Worm (Caenorhabditis elegans) whole organism, L1 larva: ENCODE measurements around the gene bath-15.

Experiments
- C16A3.4 ChIP-seq: fragments of 150-350 bp; optimal IDR thresholded peaks from 2 replicates; lab custom pipeline; 2014; ENCODE audit warnings: missing biosample characterization, missing genetic modification characterization
- C34B4.2 ChIP-seq: sonication (generic microtip); optimal IDR thresholded peaks from 2 replicates; lab custom pipeline; 2017; ENCODE audit warnings: mild to moderate bottlenecking, missing genetic modification characterization, missing compliant biosample characterization
- Y116A8C.19 ChIP-seq: sonication (generic microtip); optimal IDR thresholded peaks from 2 replicates; lab custom pipeline; 2016; ENCODE audit warnings: missing compliant biosample characterization, missing genetic modification characterization, borderline replicate concordance
- aha-1 ChIP-seq: fragments of 150-350 bp; optimal IDR thresholded peaks from 2 replicates; lab custom pipeline; 2014; ENCODE audit warnings: missing biosample characterization, missing genetic modification characterization
- alr-1 ChIP-seq: fragments of 200-800 bp; sonication (Bioruptor generic); optimal IDR thresholded peaks from 2 replicates; lab custom pipeline; 2018; ENCODE audit warnings: borderline replicate concordance, mild to moderate bottlenecking, missing genetic modification characterization, missing compliant biosample characterization
- aly-2 ChIP-seq: fragments of 150-350 bp; optimal IDR thresholded peaks from 2 replicates; lab custom pipeline; 2014; ENCODE audit warnings: missing biosample characterization, missing genetic modification characterization
- ama-1 ChIP-seq: fragments of 150-350 bp; optimal IDR thresholded peaks from 2 replicates; lab custom pipeline; 2014
- blmp-1 ChIP-seq: fragments of 150-350 bp; optimal IDR thresholded peaks from 2 replicates; lab custom pipeline; 2014; ENCODE audit warnings: missing biosample characterization, missing genetic modification characterization
- ceh-63 ChIP-seq: fragments of 200-800 bp; sonication (Bioruptor generic); optimal IDR thresholded peaks from 2 replicates; lab custom pipeline; 2018; ENCODE audit warnings: mild to moderate bottlenecking, missing genetic modification characterization, missing compliant biosample characterization
- ceh-8 ChIP-seq: fragments of 200-800 bp; sonication (Bioruptor generic); optimal IDR thresholded peaks from 2 replicates; lab custom pipeline; 2018; ENCODE audit warnings: mild to moderate bottlenecking, missing genetic modification characterization, moderate library complexity, missing compliant biosample characterization
- ceh-90 ChIP-seq: sonication (generic microtip); optimal IDR thresholded peaks from 2 replicates; lab custom pipeline; 2016; ENCODE audit warnings: missing genetic modification characterization, missing compliant biosample characterization
- dsc-1 ChIP-seq: sonication (generic microtip); optimal IDR thresholded peaks from 2 replicates; lab custom pipeline; 2016; ENCODE audit warnings: mild to moderate bottlenecking, missing genetic modification characterization, missing compliant biosample characterization
- egl-27 ChIP-seq, 2 experiments: fragments of 150-350 bp in 1 of 2; sonication (generic microtip); optimal IDR thresholded peaks; 3 replicates each; lab custom pipeline; 2017 to 2018; ENCODE audit warnings: missing biosample characterization in 2 of 2, missing genetic modification characterization in 2 of 2, missing genetic modification reagents in 2 of 2
- ets-5 ChIP-seq: fragments of 200-800 bp; sonication (Bioruptor generic); IDR thresholded peaks from 2 replicates; pipeline ENCODE4 v1.3.6; 2022; ENCODE audit warnings: missing genetic modification characterization, missing compliant biosample characterization
- fkh-8 ChIP-seq: sonication (generic microtip); optimal IDR thresholded peaks from 2 replicates; lab custom pipeline; 2016; ENCODE audit warnings: mild to moderate bottlenecking, missing genetic modification characterization, missing compliant biosample characterization
- fos-1 ChIP-seq: fragments of 150-350 bp; optimal IDR thresholded peaks from 2 replicates; lab custom pipeline; 2014; ENCODE audit warnings: missing biosample characterization, missing genetic modification characterization
- grh-1 ChIP-seq: fragments of 200-800 bp; sonication (Bioruptor generic); IDR thresholded peaks from 2 replicates; pipeline ENCODE4 v1.3.6; 2022; ENCODE audit warnings: missing genetic modification reagents, missing genetic modification characterization, missing compliant biosample characterization
- hlh-17 ChIP-seq: fragments of 200-800 bp; sonication (Bioruptor generic); optimal IDR thresholded peaks from 2 replicates; lab custom pipeline; 2018; ENCODE audit warnings: missing genetic modification characterization, mild to moderate bottlenecking, missing compliant biosample characterization, moderate library complexity, borderline replicate concordance
- hlh-4 ChIP-seq: sonication (generic microtip); optimal IDR thresholded peaks from 2 replicates; lab custom pipeline; 2016; ENCODE audit warnings: mild to moderate bottlenecking, missing genetic modification characterization, missing compliant biosample characterization
- hpl-2 ChIP-seq: fragments of 150-350 bp; optimal IDR thresholded peaks from 2 replicates; lab custom pipeline; 2014; ENCODE audit warnings: missing biosample characterization, missing genetic modification reagents, missing genetic modification characterization
- isw-1 ChIP-seq: fragments of 200-800 bp; sonication (Bioruptor generic); IDR thresholded peaks from 2 replicates; pipeline ENCODE4 v1.3.6; 2022; ENCODE audit warnings: missing genetic modification characterization, missing compliant biosample characterization
- lin-13 ChIP-seq: fragments of 150-350 bp; optimal IDR thresholded peaks from 2 replicates; lab custom pipeline; 2014; ENCODE audit warnings: missing biosample characterization, missing genetic modification reagents, missing genetic modification characterization
- lin-14 ChIP-seq: fragments of 200-800 bp; sonication (Bioruptor generic); optimal IDR thresholded peaks from 2 replicates; lab custom pipeline; 2018; ENCODE audit warnings: mild to moderate bottlenecking, missing genetic modification characterization, moderate library complexity, missing compliant biosample characterization
- lin-35 ChIP-seq, 2 experiments: fragments of 150-350 bp; optimal IDR thresholded peaks; 2 replicates each; lab custom pipeline; 2014; ENCODE audit warnings: missing biosample characterization in 2 of 2, missing genetic modification characterization in 2 of 2, missing genetic modification reagents in 2 of 2
- lir-3 ChIP-seq: sonication (generic microtip); optimal IDR thresholded peaks from 2 replicates; lab custom pipeline; 2016; ENCODE audit warnings: mild to moderate bottlenecking, missing genetic modification characterization, moderate library complexity, missing compliant biosample characterization; ENCODE audit not compliant: poor library complexity
- lsy-2 ChIP-seq, 2 experiments: fragments of 150-350 bp; optimal IDR thresholded peaks; 2 replicates each; lab custom pipeline; 2014; ENCODE audit warnings: missing biosample characterization in 2 of 2, missing genetic modification characterization in 2 of 2
- mdl-1 ChIP-seq, 2 experiments: fragments of 150-350 bp; optimal IDR thresholded peaks; 2 replicates each; lab custom pipeline; 2014 to 2017; ENCODE audit warnings: missing biosample characterization in 2 of 2, missing genetic modification characterization in 2 of 2, inconsistent platforms in 1 of 2
- mef-2 ChIP-seq: fragments of 150-350 bp; optimal IDR thresholded peaks from 2 replicates; lab custom pipeline; 2014; ENCODE audit warnings: missing biosample characterization, missing genetic modification characterization
- mep-1 ChIP-seq: fragments of 150-350 bp; optimal IDR thresholded peaks from 2 replicates; lab custom pipeline; 2014; ENCODE audit warnings: missing biosample characterization, missing genetic modification characterization
- nhr-11 ChIP-seq: fragments of 150-350 bp; optimal IDR thresholded peaks from 2 replicates; lab custom pipeline; 2014; ENCODE audit warnings: missing biosample characterization, missing genetic modification characterization
- nhr-12 ChIP-seq: sonication (generic microtip); optimal IDR thresholded peaks from 2 replicates; lab custom pipeline; 2017; ENCODE audit warnings: missing biosample characterization, missing genetic modification characterization
- nhr-28 ChIP-seq: fragments of 150-350 bp; optimal IDR thresholded peaks from 2 replicates; lab custom pipeline; 2014; ENCODE audit warnings: missing biosample characterization, missing genetic modification characterization
- nhr-71 ChIP-seq: sonication (generic microtip); optimal IDR thresholded peaks from 2 replicates; lab custom pipeline; 2016; ENCODE audit warnings: mild to moderate bottlenecking, missing genetic modification characterization, moderate library complexity, missing compliant biosample characterization
- nhr-76 ChIP-seq: sonication (generic microtip); optimal IDR thresholded peaks from 2 replicates; lab custom pipeline; 2017; ENCODE audit warnings: missing biosample characterization, missing genetic modification characterization
- nhr-90 ChIP-seq: sonication (generic microtip); optimal IDR thresholded peaks from 2 replicates; lab custom pipeline; 2016; ENCODE audit warnings: mild to moderate bottlenecking, missing genetic modification characterization, missing compliant biosample characterization; ENCODE audit not compliant: poor library complexity
- pag-3 ChIP-seq: sonication (generic microtip); optimal IDR thresholded peaks from 2 replicates; lab custom pipeline; 2017; ENCODE audit warnings: missing genetic modification characterization, mild to moderate bottlenecking, missing compliant biosample characterization, antibody characterized with exemption, borderline replicate concordance; ENCODE audit not compliant: insufficient read depth
- skn-1 ChIP-seq: fragments of 150-350 bp; optimal IDR thresholded peaks from 2 replicates; lab custom pipeline; 2014; ENCODE audit warnings: missing biosample characterization, missing genetic modification characterization
- snu-23 ChIP-seq: sonication (generic microtip); optimal IDR thresholded peaks from 2 replicates; lab custom pipeline; 2016; ENCODE audit warnings: missing genetic modification characterization, missing compliant biosample characterization
- tlp-1 ChIP-seq: fragments of 150-350 bp; optimal IDR thresholded peaks from 2 replicates; lab custom pipeline; 2014; ENCODE audit warnings: missing biosample characterization, missing genetic modification characterization
- zag-1 ChIP-seq: fragments of 150-350 bp; optimal IDR thresholded peaks from 2 replicates; lab custom pipeline; 2014; ENCODE audit warnings: missing biosample characterization, missing genetic modification characterization
- ztf-4 ChIP-seq: fragments of 150-350 bp; optimal IDR thresholded peaks from 2 replicates; lab custom pipeline; 2014; ENCODE audit warnings: missing biosample characterization, missing genetic modification characterization

bath-15 gene

DNA sequence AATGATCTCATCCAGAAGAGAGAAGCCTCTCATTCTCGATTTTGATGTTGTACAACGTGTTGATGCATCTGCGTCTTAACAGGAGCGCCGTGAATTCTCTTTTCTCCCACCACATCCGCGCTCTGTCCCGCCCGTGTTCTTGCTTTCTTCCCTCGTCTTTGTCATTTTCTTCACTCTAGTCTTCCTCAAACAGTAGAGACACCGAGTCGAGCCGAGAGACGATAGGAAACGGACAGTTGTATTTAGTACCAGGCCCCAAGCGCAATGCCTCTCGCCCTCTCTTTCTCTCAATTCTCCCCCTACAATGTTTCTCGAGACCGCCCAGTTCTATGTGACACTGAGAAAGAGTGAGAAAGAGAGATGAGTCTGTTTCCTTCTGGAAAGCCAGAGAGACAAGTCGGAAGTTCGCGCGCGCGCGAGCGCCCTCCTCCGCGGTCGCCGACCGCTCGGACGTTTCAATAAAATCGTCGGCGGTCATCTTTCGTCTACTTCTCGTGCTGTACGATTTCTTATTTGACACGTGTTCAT, 46.2 kb downstream of the bath-15 start, which contains the start of gene ZK112.4 (continued):
- TF ChIP-seq egl-27 (tag; optimal IDR thresholded peaks at IDR 0.05; lab: Kevin White, UChicago) (peak in 1 of 2 experiments; percentile 39), ceh-8 (GFP tag; lab: Kevin White, UChicago) (no peak), zag-1 (no peak), lin-13 (GFP tag; lab: Kevin White, UChicago) (peak; percentile 60), mef-2 (no peak), isw-1 (GFP tag; lab: Robert Waterston, UW) (no peak), pag-3 (tag; lab: Kevin White, UChicago) (no peak), blmp-1 (tag; lab: Kevin White, UChicago) (peak; percentile 75), ceh-90 (tag; lab: Kevin White, UChicago) (no peak), nhr-12 (tag; lab: Kevin White, UChicago) (no peak), mep-1 (tag; lab: Kevin White, UChicago) (peak; percentile 74), hpl-2 (GFP tag; lab: Kevin White, UChicago) (no peak), hlh-17 (GFP tag; lab: Kevin White, UChicago) (no peak), lsy-2 (tag; optimal IDR thresholded peaks at IDR 0.05; lab: Kevin White, UChicago) (peak; percentile 48 to 68), Y116A8C.19 (no peak), tlp-1 (tag; lab: Kevin White, UChicago) (no peak), alr-1 (tag; lab: Kevin White, UChicago) (no peak), aha-1 (tag; lab: Kevin White, UChicago) (no peak), lir-3 (tag; lab: Kevin White, UChicago) (no peak), grh-1 (GFP tag; lab: Robert Waterston, UW) (no peak), ets-5 (GFP tag; lab: Robert Waterston, UW) (no peak), aly-2 (tag; lab: Kevin White, UChicago) (no peak), fos-1 (no peak), nhr-11 (tag; lab: Kevin White, UChicago) (no peak), nhr-76 (tag; lab: Kevin White, UChicago) (no peak), ceh-63 (GFP tag; lab: Kevin White, UChicago) (no peak), lin-14 (GFP tag; lab: Kevin White, UChicago) (peak; percentile 98), nhr-90 (peak; percentile 43), C34B4.2 (no peak), ztf-4 (tag; lab: Kevin White, UChicago) (no peak), skn-1 (tag; lab: Kevin White, UChicago) (peak; percentile 62), snu-23 (GFP tag; lab: Kevin White, UChicago) (peak; percentile 76), nhr-28 (tag; lab: Kevin White, UChicago) (no peak), dsc-1 (peak; percentile 43), mdl-1 (tag; optimal IDR thresholded peaks at IDR 0.05; lab: Kevin White, UChicago) (peak in 1 of 2 experiments; percentile 20), hlh-4 (no peak), ama-1 (lab: Kevin White, UChicago) (no peak), fkh-8 (tag; lab: Kevin White, UChicago) (no peak), nhr-71 (peak; percentile 83), lin-35 (GFP tag; optimal IDR thresholded peaks at IDR 0.05; lab: Kevin White, UChicago) (peak; percentile 28 to 33)
- TF ChIP-seq, all 84 proteins: peak for 35

DNA sequence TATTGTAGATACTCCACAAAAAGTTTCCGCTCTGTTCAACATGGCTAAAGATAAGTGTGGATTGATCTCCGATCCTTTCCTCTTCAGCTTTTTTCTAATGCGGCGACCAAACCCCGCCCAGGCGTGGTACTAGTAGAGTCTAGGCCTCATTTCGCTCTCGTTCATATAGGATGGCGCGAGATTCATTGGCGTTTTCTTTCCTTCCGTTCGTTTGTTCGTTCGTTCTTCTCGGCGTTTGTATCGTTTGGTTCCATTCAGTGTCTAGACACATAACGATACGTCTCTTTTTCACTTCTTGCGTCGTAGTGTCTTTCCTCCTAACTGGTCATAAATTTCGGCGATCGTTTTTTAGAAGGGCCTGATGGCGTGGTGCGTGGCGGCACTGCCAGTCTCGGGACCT, 46.8 kb downstream of the bath-15 start:
- TF ChIP-seq C16A3.4 = no peak
- TF ChIP-seq ama-1 (lab: Kevin White, UChicago) = peak; percentile 3
- TF ChIP-seq, all 84 proteins: peak for 1
